Fruit fly (Drosophila melanogaster): ENCODE results near the gene MTA1-like.
A peak's percentile ranks its signal among the peaks of the same experiment; 100 is the strongest.

Gene MTA1-like

DNA sequence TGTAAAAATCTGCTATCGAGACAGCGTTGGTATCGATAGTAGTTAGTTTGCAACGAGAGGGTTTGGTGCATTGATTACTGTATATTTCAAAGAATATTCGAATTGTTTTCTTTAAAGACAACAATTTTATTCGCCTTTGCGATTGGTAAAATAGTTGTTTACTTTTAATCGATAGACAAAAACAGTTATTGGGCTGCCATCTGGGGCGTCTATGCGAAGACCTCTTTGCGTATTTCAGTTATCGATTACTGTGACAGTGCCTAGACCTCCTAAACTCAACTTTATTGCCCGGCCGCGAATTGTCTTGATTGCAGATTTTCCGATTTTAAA is 35.5 kb downstream of the MTA1-like start, which contains the start of gene Atu (continued):
- peak; percentile 94 for TF ChIP-seq knrl (GFP tag; IDR thresholded peaks at IDR 0.05; ENCODE audit: partially characterized antibody)
- TF ChIP-seq Nf-YC (tag; optimal IDR thresholded peaks at IDR 0.05), result peak; percentile 52
- no peak for TF ChIP-seq CG1233 (GFP tag; optimal IDR thresholded peaks at IDR 0.05)
- peak; percentile 17 for TF ChIP-seq CG13894 (tag; optimal IDR thresholded peaks at IDR 0.05)
- TF ChIP-seq hb (GFP tag; IDR thresholded peaks at IDR 0.05; ENCODE audit: partially characterized antibody), result peak; percentile 94
- TF ChIP-seq CG8765 (GFP tag; IDR thresholded peaks at IDR 0.05), result no peak
- peak; percentile 97 for TF ChIP-seq Dll (GFP tag; IDR thresholded peaks at IDR 0.05; ENCODE audit: partially characterized antibody)
- TF ChIP-seq H2.0 (GFP tag; IDR thresholded peaks at IDR 0.05), result no peak
- TF ChIP-seq corto (GFP tag; optimal IDR thresholded peaks at IDR 0.05), result no peak
- no peak for TF ChIP-seq CG15479 (GFP tag; optimal IDR thresholded peaks at IDR 0.05)
- no peak for TF ChIP-seq CG11456 (GFP tag; IDR thresholded peaks at IDR 0.05)
- TF ChIP-seq D19A (tag; optimal IDR thresholded peaks at IDR 0.05), result peak; percentile 33
- no peak for TF ChIP-seq CG9609 (GFP tag; optimal IDR thresholded peaks at IDR 0.05)
- no peak for TF ChIP-seq CG11696 (GFP tag; IDR thresholded peaks at IDR 0.05)
- TF ChIP-seq inv (GFP tag; IDR thresholded peaks at IDR 0.05; ENCODE audit: partially characterized antibody), result peak; percentile 90
- peak; percentile 66 for TF ChIP-seq Ets97D (GFP tag; optimal IDR thresholded peaks at IDR 0.05)
- TF ChIP-seq zen (tag; optimal IDR thresholded peaks at IDR 0.05), result peak; percentile 26
- peak; percentile 47 for TF ChIP-seq Xbp1 (GFP tag; optimal IDR thresholded peaks at IDR 0.05)
- TF ChIP-seq hbn (GFP tag; IDR thresholded peaks at IDR 0.05; ENCODE audit: partially characterized antibody), result peak; percentile 89
- no peak for TF ChIP-seq CG16863 (GFP tag; optimal IDR thresholded peaks at IDR 0.05)
- TF ChIP-seq tna (GFP tag; IDR thresholded peaks at IDR 0.05; ENCODE audit: partially characterized antibody), result peak; percentile 83
- peak; percentile 72 for TF ChIP-seq CG2120 (GFP tag; optimal IDR thresholded peaks at IDR 0.05)
- peak; percentile 76 for TF ChIP-seq MBD-R2 (GFP tag; IDR thresholded peaks at IDR 0.05)
- peak; percentile 33 for TF ChIP-seq CG8924 (tag; optimal IDR thresholded peaks at IDR 0.05)
- TF ChIP-seq sqz (GFP tag; optimal IDR thresholded peaks at IDR 0.05), result peak; percentile 8
- TF ChIP-seq CG14710 (tag; optimal IDR thresholded peaks at IDR 0.05), result peak; percentile 70
- TF ChIP-seq da (GFP tag; optimal IDR thresholded peaks at IDR 0.05), result no peak
- TF ChIP-seq sob (GFP tag; IDR thresholded peaks at IDR 0.05), result peak; percentile 52
- no peak for TF ChIP-seq CG11093 (GFP tag; IDR thresholded peaks at IDR 0.05)
- no peak for TF ChIP-seq CG8290 (GFP tag; optimal IDR thresholded peaks at IDR 0.05)
- peak in 1 of 2 experiments; percentile 57 for TF ChIP-seq CG8290 (tag; optimal IDR thresholded peaks at IDR 0.05)
- TF ChIP-seq unc-4 (GFP tag; IDR thresholded peaks at IDR 0.05; ENCODE audit: partially characterized antibody), result peak; percentile 94
- TF ChIP-seq dmrt11E (tag; optimal IDR thresholded peaks at IDR 0.05), result peak; percentile 15
- TF ChIP-seq HLH54F (GFP tag; optimal IDR thresholded peaks at IDR 0.05), result peak; percentile 39
- no peak for TF ChIP-seq gsb (GFP tag; IDR thresholded peaks at IDR 0.05)
- TF ChIP-seq crc (GFP tag; optimal IDR thresholded peaks at IDR 0.05), result no peak
- peak; percentile 46 for TF ChIP-seq Hmr (GFP tag; optimal IDR thresholded peaks at IDR 0.05)
- TF ChIP-seq Mrtf (GFP tag; IDR thresholded peaks at IDR 0.05), result no peak
- TF ChIP-seq Dp (GFP tag; optimal IDR thresholded peaks at IDR 0.05), result peak; percentile 38
- TF ChIP-seq lbe (GFP tag; optimal IDR thresholded peaks at IDR 0.05), result peak; percentile 54
- peak; percentile 49 for TF ChIP-seq CG2712 (tag; optimal IDR thresholded peaks at IDR 0.05)
- TF ChIP-seq pros (GFP tag; optimal IDR thresholded peaks at IDR 0.05), result no peak
- TF ChIP-seq Scr (GFP tag; IDR thresholded peaks at IDR 0.05; ENCODE audit: partially characterized antibody), result peak; percentile 94
- TF ChIP-seq CG11560 (tag; IDR thresholded peaks at IDR 0.05), result 0 out of 3 replicates have a peak, but pooled peaks have one; percentile 10
- peak; percentile 38 for TF ChIP-seq pho (GFP tag; optimal IDR thresholded peaks at IDR 0.05)
- TF ChIP-seq dan (GFP tag; IDR thresholded peaks at IDR 0.05), result no peak
- TF ChIP-seq NFAT (GFP tag; IDR thresholded peaks at IDR 0.05), result no peak
- no peak for TF ChIP-seq prd (optimal IDR thresholded peaks at IDR 0.05)
- peak; percentile 36; the same call in 1 of the 3 replicates for TF ChIP-seq prd (GFP tag; IDR thresholded peaks at IDR 0.05)
- no peak for TF ChIP-seq CG3163 (GFP tag; optimal IDR thresholded peaks at IDR 0.05)
- no peak for TF ChIP-seq so (GFP tag; IDR thresholded peaks at IDR 0.05)
- TF ChIP-seq CG10274 (GFP tag; optimal IDR thresholded peaks at IDR 0.05), result no peak
